Fruit fly (Drosophila melanogaster): Measurements from ENCODE around the gene CG9175.

DNA sequence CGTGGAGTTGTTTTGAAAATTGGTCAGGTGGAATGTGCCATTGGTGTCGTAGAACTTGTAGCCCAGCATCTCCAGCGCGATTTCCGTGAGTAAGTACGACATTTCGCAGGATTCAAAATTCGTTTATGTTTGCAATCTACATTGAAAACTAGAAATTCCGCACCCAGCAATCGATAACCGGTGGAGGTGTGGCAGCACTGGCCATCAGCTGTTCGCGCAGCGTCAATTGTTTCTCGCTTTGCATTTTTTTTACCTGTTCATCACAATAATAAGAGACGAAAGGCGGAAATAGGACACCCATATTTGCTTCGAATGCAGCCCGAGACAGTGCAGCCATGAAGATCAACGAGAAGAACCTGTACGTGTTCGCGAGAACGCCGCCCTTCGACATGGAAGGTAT is 50.2 kb downstream of the CG9175 start, which contains the start of the genes CG34179 and slmo:
- TF ChIP-seq CTCF (optimal IDR thresholded peaks at IDR 0.05): no peak
- no peak for TF ChIP-seq CG8478 (optimal IDR thresholded peaks at IDR 0.05)
